Worm (Caenorhabditis elegans) whole organism, L2 larva: Measurements from ENCODE around the gene srlf-2.

Experiments
- dmd-4 ChIP-seq: sonication (generic microtip); optimal IDR thresholded peaks from 2 replicates; lab custom pipeline; 2017; ENCODE audit warnings: missing biosample characterization, missing genetic modification characterization
- gmeb-1 ChIP-seq: fragments of 150-350 bp; optimal IDR thresholded peaks from 2 replicates; lab custom pipeline; 2014; ENCODE audit warnings: missing biosample characterization, missing genetic modification characterization
- lin-11 ChIP-seq: fragments of 150-350 bp; sonication (generic microtip); optimal IDR thresholded peaks from 2 replicates; lab custom pipeline; 2014; ENCODE audit warnings: missing biosample characterization, missing genetic modification characterization, inconsistent platforms, mixed read lengths
- nhr-77 ChIP-seq: fragments of 150-350 bp; optimal IDR thresholded peaks from 2 replicates; lab custom pipeline; 2014; ENCODE audit warnings: missing biosample characterization, missing genetic modification characterization
- skn-1 ChIP-seq: sonication (generic microtip); optimal IDR thresholded peaks from 2 replicates; lab custom pipeline; 2017; ENCODE audit warnings: missing biosample characterization, missing genetic modification characterization
- unc-55 ChIP-seq: fragments of 150-350 bp; sonication (generic microtip); optimal IDR thresholded peaks from 3 replicates; lab custom pipeline; 2014; ENCODE audit warnings: missing biosample characterization, missing genetic modification reagents, missing genetic modification characterization
- ztf-11 ChIP-seq: sonication (generic microtip); optimal IDR thresholded peaks from 2 replicates; lab custom pipeline; 2017; ENCODE audit warnings: missing biosample characterization, missing genetic modification characterization

DNA sequence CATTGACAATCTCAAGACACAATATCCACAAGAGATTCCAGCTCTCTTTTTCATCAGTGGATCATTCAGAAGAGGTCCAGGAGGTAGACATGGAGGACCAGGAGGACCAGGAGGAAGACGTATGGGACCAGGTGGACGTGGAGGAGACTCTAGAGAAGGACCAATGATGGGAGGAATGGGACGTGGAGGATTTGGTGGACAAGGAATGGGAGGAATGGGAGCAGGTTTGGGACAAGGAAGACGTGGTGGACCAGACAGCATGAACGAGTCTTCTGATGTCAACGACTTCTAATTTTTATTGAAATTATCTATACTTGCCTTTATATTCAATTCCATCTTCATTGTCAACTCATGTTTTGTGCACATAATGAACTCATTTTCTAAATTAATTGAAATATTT lies 2.0 kb upstream of the srlf-2 start:
- TF ChIP-seq ztf-11 (tag; lab: Kevin White, UChicago): no peak
- TF ChIP-seq gmeb-1 (tag; lab: Kevin White, UChicago): no peak
- no peak for TF ChIP-seq nhr-77
- no peak for TF ChIP-seq lin-11
- no peak for TF ChIP-seq unc-55 (GFP tag; lab: Kevin White, UChicago)
- TF ChIP-seq skn-1 (tag; lab: Kevin White, UChicago): no peak
- TF ChIP-seq dmd-4: no peak
